Fruit fly (Drosophila melanogaster) whole organism, embryonic: Measurements from ENCODE around the gene rau.

Experiments
- Abd-B ChIP-seq: fragments of 200-800 bp; sonication (Bioruptor generic); optimal IDR thresholded peaks from 2 replicates; lab custom pipeline; 2018; ENCODE audit warnings: missing biosample characterization, mild to moderate bottlenecking, missing genetic modification characterization, moderate library complexity
- Antp ChIP-seq: fragments of 200-800 bp; sonication (Bioruptor generic); optimal IDR thresholded peaks from 3 replicates; lab custom pipeline; 2016; ENCODE audit warnings: missing biosample characterization, missing genetic modification characterization
- Atf6 ChIP-seq: fragments of 200-800 bp; sonication (Bioruptor generic); IDR thresholded peaks from 2 replicates; pipeline ENCODE4 v1.3.6; 2022; ENCODE audit warnings: missing biosample characterization, missing genetic modification characterization
- CG10209 ChIP-seq: fragments of 200-800 bp; sonication (Bioruptor generic); optimal IDR thresholded peaks from 3 replicates; lab custom pipeline; 2017; ENCODE audit warnings: missing biosample characterization, mild to moderate bottlenecking, missing genetic modification characterization, missing genetic modification reagents
- CG12299 ChIP-seq: fragments of 200-800 bp; sonication (Bioruptor generic); optimal IDR thresholded peaks from 2 replicates; lab custom pipeline; 2018; ENCODE audit warnings: missing biosample characterization, mild to moderate bottlenecking, missing genetic modification characterization
- CG1233 ChIP-seq: fragments of 200-800 bp; sonication (Bioruptor generic); optimal IDR thresholded peaks from 4 replicates; lab custom pipeline; 2018; ENCODE audit warnings: missing biosample characterization, mild to moderate bottlenecking, missing genetic modification characterization
- CG12942 ChIP-seq: fragments of 200-800 bp; sonication (Bioruptor generic); optimal IDR thresholded peaks from 3 replicates; lab custom pipeline; 2016; ENCODE audit warnings: missing biosample characterization, missing genetic modification characterization
- CG17359 ChIP-seq: fragments of 200-800 bp; sonication (Bioruptor generic); optimal IDR thresholded peaks from 3 replicates; lab custom pipeline; 2018; ENCODE audit warnings: missing biosample characterization, mild to moderate bottlenecking, missing genetic modification characterization, moderate library complexity
- CG17802 ChIP-seq: fragments of 200-800 bp; sonication (Bioruptor generic); optimal IDR thresholded peaks from 2 replicates; lab custom pipeline; 2018; ENCODE audit warnings: missing biosample characterization, mild to moderate bottlenecking, missing genetic modification characterization, moderate library complexity
- CG18476 ChIP-seq: fragments of 200-800 bp; sonication (Bioruptor generic); optimal IDR thresholded peaks from 2 replicates; lab custom pipeline; 2016; ENCODE audit warnings: missing biosample characterization, mild to moderate bottlenecking, missing genetic modification characterization
- CG3163 ChIP-seq: fragments of 200-800 bp; sonication (Bioruptor generic); optimal IDR thresholded peaks from 3 replicates; lab custom pipeline; 2016; ENCODE audit warnings: missing biosample characterization, missing genetic modification characterization
- CG34224 ChIP-seq: fragments of 200-800 bp; sonication (Bioruptor generic); IDR thresholded peaks from 3 replicates; pipeline ENCODE4 v1.3.6; 2022; ENCODE audit warnings: missing biosample characterization, missing genetic modification characterization; ENCODE audit not compliant: partially characterized antibody
- CG3847 ChIP-seq: fragments of 200-800 bp; sonication (Bioruptor generic); IDR thresholded peaks from 2 replicates; pipeline ENCODE4 v1.3.6; 2022; ENCODE audit warnings: missing biosample characterization, missing genetic modification characterization
- CG4820 ChIP-seq: fragments of 200-800 bp; sonication (Bioruptor generic); optimal IDR thresholded peaks from 3 replicates; lab custom pipeline; 2016; ENCODE audit warnings: missing biosample characterization, missing genetic modification characterization
- CG6254 ChIP-seq: fragments of 200-800 bp; sonication (Bioruptor generic); optimal IDR thresholded peaks from 3 replicates; lab custom pipeline; 2017; ENCODE audit warnings: mild to moderate bottlenecking, missing biosample characterization, missing genetic modification reagents, missing genetic modification characterization
- CG7357 ChIP-seq: fragments of 200-800 bp; sonication (Bioruptor generic); IDR thresholded peaks from 3 replicates; pipeline ENCODE4 v1.3.6; 2022; ENCODE audit warnings: missing biosample characterization, missing genetic modification characterization
- CG7745 ChIP-seq: fragments of 200-800 bp; sonication (Bioruptor generic); optimal IDR thresholded peaks from 2 replicates; lab custom pipeline; 2018; ENCODE audit warnings: missing biosample characterization, mild to moderate bottlenecking, missing genetic modification characterization, moderate library complexity
- CG7928 ChIP-seq: fragments of 200-800 bp; sonication (Bioruptor generic); optimal IDR thresholded peaks from 2 replicates; lab custom pipeline; 2017; ENCODE audit warnings: missing biosample characterization, mild to moderate bottlenecking, missing genetic modification characterization
- CG9727 ChIP-seq: fragments of 200-800 bp; sonication (Bioruptor generic); optimal IDR thresholded peaks from 3 replicates; lab custom pipeline; 2017; ENCODE audit warnings: missing biosample characterization, mild to moderate bottlenecking, missing genetic modification characterization
- CoRest ChIP-seq: fragments of 200-800 bp; sonication (Bioruptor generic); optimal IDR thresholded peaks from 3 replicates; lab custom pipeline; 2018; ENCODE audit warnings: missing biosample characterization, mild to moderate bottlenecking, missing genetic modification characterization, moderate library complexity
- E2f1 ChIP-seq: fragments of 200-800 bp; sonication (Bioruptor generic); IDR thresholded peaks from 2 replicates; pipeline ENCODE4 v1.3.6; 2022; ENCODE audit warnings: missing biosample characterization, missing genetic modification characterization
- Ets65A ChIP-seq: fragments of 200-800 bp; sonication (Bioruptor generic); peaks from one replicate; lab custom pipeline; 2016; ENCODE audit warnings: missing biosample characterization, missing genetic modification characterization
- Hr3 ChIP-seq: fragments of 200-800 bp; sonication (Bioruptor generic); optimal IDR thresholded peaks from 3 replicates; lab custom pipeline; 2016; ENCODE audit warnings: missing biosample characterization, missing genetic modification characterization
- Mad ChIP-seq: fragments of 200-800 bp; sonication (Bioruptor generic); optimal IDR thresholded peaks from 2 replicates; lab custom pipeline; 2016; ENCODE audit warnings: missing biosample characterization, missing genetic modification characterization
- Stat92E ChIP-seq, 3 experiments: fragments of >200 bp in 2 of 3; fragments of 200-800 bp in 1 of 3; sonication (Bioruptor generic) in 1 of 3; optimal IDR thresholded peaks; 2 replicates each; lab custom pipeline; 2017 to 2019; ENCODE audit warnings: missing biosample characterization in 3 of 3, missing genetic modification characterization in 3 of 3, mild to moderate bottlenecking in 1 of 3, moderate library complexity in 1 of 3
- Usf ChIP-seq: fragments of 200-800 bp; sonication (Bioruptor generic); optimal IDR thresholded peaks from 2 replicates; lab custom pipeline; 2017; ENCODE audit warnings: missing genotype, missing biosample characterization, missing genetic modification characterization
- ato ChIP-seq: fragments of 200-800 bp; sonication (Bioruptor generic); IDR thresholded peaks from 2 replicates; pipeline ENCODE4 v1.3.6; 2022; ENCODE audit warnings: missing biosample characterization, missing genetic modification characterization; ENCODE audit not compliant: partially characterized antibody
- caup ChIP-seq: fragments of 200-800 bp; sonication (Bioruptor generic); optimal IDR thresholded peaks from 3 replicates; lab custom pipeline; 2017; ENCODE audit warnings: missing biosample characterization, mild to moderate bottlenecking, missing genetic modification characterization, moderate library complexity; ENCODE audit not compliant: severe bottlenecking
- chinmo ChIP-seq: fragments of 200-800 bp; sonication (Bioruptor generic); IDR thresholded peaks from 4 replicates; pipeline ENCODE4 v1.3.6; 2022; ENCODE audit warnings: missing biosample characterization, missing genetic modification characterization; ENCODE audit not compliant: partially characterized antibody
- esg ChIP-seq: fragments of 200-800 bp; sonication (Bioruptor generic); conservative IDR thresholded peaks from 2 replicates; pipeline ENCODE4 v1.3.6; 2022; ENCODE audit warnings: missing biosample characterization, missing genetic modification characterization
- eve ChIP-seq, 2 experiments: fragments of >200 bp; optimal IDR thresholded peaks; 2 replicates each; lab custom pipeline; 2017; ENCODE audit warnings: missing biosample characterization in 2 of 2, missing genetic modification characterization in 2 of 2
- gem ChIP-seq: fragments of 200-800 bp; sonication (Bioruptor generic); optimal IDR thresholded peaks from 2 replicates; lab custom pipeline; 2019; ENCODE audit warnings: missing biosample characterization, mild to moderate bottlenecking, missing genetic modification characterization, moderate library complexity
- nerfin-1 ChIP-seq: fragments of 200-800 bp; sonication (Bioruptor generic); optimal IDR thresholded peaks from 3 replicates; lab custom pipeline; 2019; ENCODE audit warnings: missing biosample characterization, mild to moderate bottlenecking, missing genetic modification characterization, moderate library complexity
- oc ChIP-seq: fragments of 200-800 bp; sonication (Bioruptor generic); optimal IDR thresholded peaks from 2 replicates; lab custom pipeline; 2018; ENCODE audit warnings: missing biosample characterization, mild to moderate bottlenecking, missing genetic modification characterization, moderate library complexity
- p53 ChIP-seq: fragments of 200-800 bp; sonication (Bioruptor generic); optimal IDR thresholded peaks from 2 replicates; lab custom pipeline; 2016; ENCODE audit warnings: missing biosample characterization, missing genetic modification characterization
- pita ChIP-seq: fragments of 200-800 bp; sonication (Bioruptor generic); optimal IDR thresholded peaks from 2 replicates; lab custom pipeline; 2017; ENCODE audit warnings: missing biosample characterization, mild to moderate bottlenecking, missing genetic modification characterization
- ranshi ChIP-seq: fragments of 200-800 bp; sonication (Bioruptor generic); IDR thresholded peaks from 2 replicates; pipeline ENCODE4 v1.3.6; 2022; ENCODE audit warnings: missing biosample characterization, missing genetic modification characterization
- run ChIP-seq: fragments of 200-800 bp; sonication (Bioruptor generic); optimal IDR thresholded peaks from 3 replicates; lab custom pipeline; 2018; ENCODE audit warnings: missing biosample characterization, mild to moderate bottlenecking, missing genetic modification characterization
- so ChIP-seq: fragments of 200-800 bp; sonication (Bioruptor generic); IDR thresholded peaks from 3 replicates; pipeline ENCODE4 v1.3.6; 2022; ENCODE audit warnings: missing biosample characterization, missing genetic modification characterization
- stc ChIP-seq: fragments of 200-800 bp; sonication (Bioruptor generic); IDR thresholded peaks from 2 replicates; pipeline ENCODE4 v1.3.6; 2022; ENCODE audit warnings: missing biosample characterization, missing genetic modification characterization
- tap ChIP-seq: fragments of 200-800 bp; optimal IDR thresholded peaks from 3 replicates; lab custom pipeline; 2019; ENCODE audit warnings: missing biosample characterization, mild to moderate bottlenecking, missing genetic modification characterization, moderate library complexity
- tx ChIP-seq: fragments of 200-800 bp; sonication (Bioruptor generic); optimal IDR thresholded peaks from 2 replicates; lab custom pipeline; 2016; ENCODE audit warnings: missing biosample characterization, missing genetic modification characterization
- wor ChIP-seq: fragments of 200-800 bp; sonication (Bioruptor generic); IDR thresholded peaks from 2 replicates; pipeline ENCODE4 v1.3.6; 2022; ENCODE audit warnings: missing biosample characterization, missing genetic modification characterization
- z ChIP-seq: fragments of 200-800 bp; sonication (Bioruptor generic); IDR thresholded peaks from 3 replicates; pipeline ENCODE4 v1.3.6; 2022; ENCODE audit warnings: missing biosample characterization, missing genetic modification characterization

The rau gene

dm6 chr2L:5923603-5924138 is 44.4 kb upstream of the rau start, which contains the start of gene CG9016 (continued):
- TF ChIP-seq Hr3 (GFP tag; lab: Kevin White, UChicago) (no peak), CG3847 (GFP tag; lab: Robert Waterston, UW) (no peak), CG1233 (GFP tag; lab: Kevin White, UChicago) (no peak), CG6254 (GFP tag; lab: Kevin White, UChicago) (no peak), Mad (GFP tag; lab: Kevin White, UChicago) (no peak), Ets65A (no peak), CG7928 (GFP tag; lab: Kevin White, UChicago) (no peak), so (GFP tag; lab: Robert Waterston, UW) (0 out of 3 replicates have a peak, but pooled peaks have one; percentile 17), pita (GFP tag; lab: Kevin White, UChicago) (no peak)

dm6 chr2L:5910189-5910588 is 30.9 kb upstream of the rau start, which contains the start of gene CG14000:
Gene CG14000, minus strand, starts transcription at chr2L:5910289.
- TF ChIP-seq CG10209 (GFP tag; lab: Kevin White, UChicago) (no peak), CoRest (tag; lab: Kevin White, UChicago) (no peak), ato (GFP tag; lab: Robert Waterston, UW) (no peak), esg (GFP tag; lab: Robert Waterston, UW) (no peak), CG3163 (GFP tag; lab: Kevin White, UChicago) (no peak), CG17802 (tag; lab: Kevin White, UChicago) (no peak), Antp (GFP tag; lab: Kevin White, UChicago) (no peak), CG12942 (GFP tag; lab: Kevin White, UChicago) (no peak), Stat92E (GFP tag; optimal IDR thresholded peaks at IDR 0.05; lab: Kevin White, UChicago) (no peak), CG9727 (GFP tag; lab: Kevin White, UChicago) (no peak), chinmo (GFP tag; lab: Robert Waterston, UW) (no peak), z (GFP tag; lab: Robert Waterston, UW) (no peak)

- TF ChIP-seq CG17359 (tag; lab: Kevin White, UChicago) (peak; percentile 94), tx (peak; percentile 46), CG7928 (GFP tag; lab: Kevin White, UChicago) (peak; percentile 67), caup (GFP tag; lab: Kevin White, UChicago) (peak; percentile 96), E2f1 (GFP tag; lab: Robert Waterston, UW) (peak; percentile 38; the same call in 1 of the 2 replicates), CG18476 (GFP tag; lab: Kevin White, UChicago) (peak; percentile 71), oc (tag; lab: Kevin White, UChicago) (peak; percentile 90), Abd-B (GFP tag; lab: Kevin White, UChicago) (no peak), Atf6 (GFP tag; lab: Robert Waterston, UW) (peak; percentile 90), Usf (GFP tag; lab: Kevin White, UChicago) (no peak), CG12299 (tag; lab: Kevin White, UChicago) (peak; percentile 91), gem (tag; lab: Kevin White, UChicago) (no peak), CG7357 (GFP tag; lab: Robert Waterston, UW) (0 out of 3 replicates have a peak, but pooled peaks have one; percentile 44), CG7745 (tag; lab: Kevin White, UChicago) (peak; percentile 75), CG4820 (GFP tag; lab: Kevin White, UChicago) (peak; percentile 68), ranshi (GFP tag; lab: Robert Waterston, UW) (peak; percentile 84; the same call in 1 of the 2 replicates), nerfin-1 (peak; percentile 86), eve (GFP tag; optimal IDR thresholded peaks at IDR 0.05; lab: Kevin White, UChicago) (no peak), tap (tag; lab: Kevin White, UChicago) (no peak), CG34224 (GFP tag; lab: Robert Waterston, UW) (peak; percentile 63), stc (peak; percentile 89), wor (no peak), run (tag; lab: Kevin White, UChicago) (peak; percentile 80), p53 (GFP tag; lab: Kevin White, UChicago) (peak; percentile 70)
These were observed 27.9 kb upstream of the rau start, which contains the start of gene bchs for dm6 chr2L:5906893-5907850. Gene bchs, plus strand, starts transcription at chr2L:5907169.
